Worm (Caenorhabditis elegans): ENCODE measurements around the gene ddr-2.
A peak's percentile ranks its signal among the peaks of the same experiment; 100 is the strongest.

ddr-2 gene

ce11 chrX:3282306-3282705 is 32.8 kb upstream of the ddr-2 start, which contains the start of gene K09C4.5:
Gene K09C4.5 (plus strand): TSS chrX:3282631.
- no peak for TF ChIP-seq ref-2 (tag; optimal IDR thresholded peaks at IDR 0.05)

DNA sequence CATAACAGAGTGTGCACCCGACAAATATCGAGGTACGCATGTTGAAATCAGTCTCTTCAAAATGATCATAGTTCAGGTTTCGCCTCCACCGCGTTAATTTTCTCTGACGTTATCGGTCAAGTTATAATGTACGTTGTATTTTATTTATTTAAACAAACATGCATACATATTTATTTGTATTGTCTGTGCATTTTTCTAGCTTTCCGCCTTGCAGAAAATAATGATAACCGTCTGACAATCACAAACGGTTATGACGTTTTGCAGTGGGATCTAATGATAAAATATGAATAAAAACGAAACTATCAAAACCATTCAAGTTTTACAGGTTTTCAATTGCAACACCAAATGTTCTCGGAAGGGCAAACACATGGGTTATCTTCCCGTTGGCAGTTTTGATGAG is 31.9 kb upstream of the ddr-2 start:
- TF ChIP-seq unc-86 (tag; optimal IDR thresholded peaks at IDR 0.05): no peak
- TF ChIP-seq elt-2 (tag; optimal IDR thresholded peaks at IDR 0.05): peak; percentile 3

DNA sequence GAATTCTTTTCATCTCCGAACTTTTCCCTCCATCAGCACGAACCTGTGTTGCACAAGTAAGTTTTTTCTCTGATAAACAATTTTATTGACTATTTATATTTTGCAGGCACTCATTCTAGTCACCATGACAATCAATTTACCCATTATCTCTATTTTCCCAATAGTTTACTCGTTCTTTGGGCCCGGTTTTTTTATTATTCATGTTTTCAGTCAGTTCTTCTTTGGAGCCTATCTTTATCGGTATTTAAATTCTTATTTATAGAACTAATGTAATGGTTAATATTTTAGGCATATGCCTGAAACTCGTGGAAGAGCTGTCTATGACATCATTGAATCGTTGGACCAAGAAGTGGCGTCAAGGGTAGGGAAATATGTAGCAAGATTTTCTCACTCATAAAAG is 30.1 kb upstream of the ddr-2 start:
- TF ChIP-seq zip-5 (tag; optimal IDR thresholded peaks at IDR 0.05) (no peak), tbx-7 (tag; optimal IDR thresholded peaks at IDR 0.05) (no peak), ref-2 (tag; optimal IDR thresholded peaks at IDR 0.05) (no peak), ceh-14 (tag; optimal IDR thresholded peaks at IDR 0.05) (no peak), rnt-1 (tag; optimal IDR thresholded peaks at IDR 0.05) (no peak), pros-1 (tag; optimal IDR thresholded peaks at IDR 0.05) (no peak), ceh-22 (tag; optimal IDR thresholded peaks at IDR 0.05) (no peak), ceh-6 (GFP tag; optimal IDR thresholded peaks at IDR 0.05) (no peak), eyg-1 (tag; optimal IDR thresholded peaks at IDR 0.05) (no peak), ttx-3 (tag; optimal IDR thresholded peaks at IDR 0.05) (no peak), npax-4 (tag; optimal IDR thresholded peaks at IDR 0.05) (no peak), hlh-8 (tag; optimal IDR thresholded peaks at IDR 0.05) (no peak), odd-2 (tag; optimal IDR thresholded peaks at IDR 0.05) (no peak), T23F11.4 (GFP tag; optimal IDR thresholded peaks at IDR 0.05) (no peak), ceh-34 (tag; optimal IDR thresholded peaks at IDR 0.05) (no peak), ceh-24 (tag; optimal IDR thresholded peaks at IDR 0.05) (no peak), mec-3 (tag; optimal IDR thresholded peaks at IDR 0.05; ENCODE audit: borderline replicate concordance) (no peak), fkh-10 (GFP tag; optimal IDR thresholded peaks at IDR 0.05) (no peak), pax-1 (tag; optimal IDR thresholded peaks at IDR 0.05) (no peak)

ce11 chrX:3285448-3285847 is 29.7 kb upstream of the ddr-2 start:
- no peak for TF ChIP-seq syd-9 (tag; optimal IDR thresholded peaks at IDR 0.05)
- no peak for TF ChIP-seq hlh-8 (tag; optimal IDR thresholded peaks at IDR 0.05)
- no peak for TF ChIP-seq pqm-1 (tag; optimal IDR thresholded peaks at IDR 0.05)
- TF ChIP-seq ama-1 (optimal IDR thresholded peaks at IDR 0.05): no peak

DNA sequence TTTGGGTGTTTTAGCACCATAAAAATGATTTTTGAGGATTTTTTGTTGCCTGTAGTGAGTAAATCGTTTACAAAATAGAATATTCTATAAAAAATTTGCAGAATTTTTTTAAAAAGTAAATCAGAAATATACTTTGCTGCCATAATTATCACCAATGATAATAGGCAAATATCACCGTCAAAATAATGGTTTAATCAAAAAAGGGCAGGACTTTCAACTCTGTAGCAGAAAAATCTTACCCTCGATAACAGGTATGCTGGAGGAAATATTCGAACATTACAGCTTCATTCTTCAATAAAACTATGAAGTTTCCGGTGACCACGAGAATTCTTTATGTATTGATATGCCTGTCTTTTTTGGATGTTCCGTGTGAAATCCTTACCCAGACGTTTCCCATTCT is 25.9 kb upstream of the ddr-2 start, which contains the start of gene K09C4.4:
Gene K09C4.4 (plus strand): TSS at position 301 of the 400 bp plus-strand sequence.
- TF ChIP-seq unc-55 (GFP tag; optimal IDR thresholded peaks at IDR 0.05) (no peak), ttx-3 (tag; optimal IDR thresholded peaks at IDR 0.05) (no peak), ceh-14 (tag; optimal IDR thresholded peaks at IDR 0.05) (no peak)

ce11 chrX:3290147-3290546 is 25.0 kb upstream of the ddr-2 start:
- TF ChIP-seq pros-1 (tag; optimal IDR thresholded peaks at IDR 0.05): no peak
- TF ChIP-seq sdc-2 (tag; optimal IDR thresholded peaks at IDR 0.05): no peak
- TF ChIP-seq ceh-18 (tag; optimal IDR thresholded peaks at IDR 0.05): no peak
- TF ChIP-seq elt-2 (tag; optimal IDR thresholded peaks at IDR 0.05): peak; percentile 53

DNA sequence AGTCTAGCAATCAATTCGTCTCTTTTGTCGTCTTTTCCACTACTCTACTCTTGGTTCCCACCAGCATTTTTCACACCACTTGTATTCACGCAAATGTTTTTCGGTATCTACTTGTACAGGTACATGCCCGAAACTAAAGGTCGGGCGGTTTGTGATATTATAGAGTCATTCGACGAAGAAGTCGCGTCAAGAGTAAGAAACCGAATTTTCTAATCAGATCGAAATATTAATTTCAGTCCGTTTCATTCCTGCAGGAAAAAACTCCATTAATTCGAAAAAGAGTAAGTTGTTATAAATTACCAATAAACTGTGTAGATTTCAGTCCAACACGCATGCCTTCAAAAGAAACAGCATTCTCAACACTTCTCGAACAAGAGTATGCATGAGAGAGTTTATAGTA is 23.2 kb upstream of the ddr-2 start:
- TF ChIP-seq hlh-30 (tag; optimal IDR thresholded peaks at IDR 0.05; ENCODE audit: insufficient read depth) (no peak), ceh-31 (tag; optimal IDR thresholded peaks at IDR 0.05) (no peak), ceh-6 (GFP tag; optimal IDR thresholded peaks at IDR 0.05) (no peak), ceh-19 (GFP tag; optimal IDR thresholded peaks at IDR 0.05) (no peak), nhr-232 (tag; optimal IDR thresholded peaks at IDR 0.05) (no peak), eyg-1 (tag; optimal IDR thresholded peaks at IDR 0.05) (no peak), ceh-45 (GFP tag; IDR thresholded peaks at IDR 0.05) (no peak), npax-4 (tag; optimal IDR thresholded peaks at IDR 0.05) (no peak), fkh-10 (GFP tag; optimal IDR thresholded peaks at IDR 0.05) (no peak), madf-2 (tag; optimal IDR thresholded peaks at IDR 0.05) (no peak), K02D7.2 (tag; optimal IDR thresholded peaks at IDR 0.05) (no peak), fax-1 (tag; optimal IDR thresholded peaks at IDR 0.05) (no peak), ceh-48 (tag; optimal IDR thresholded peaks at IDR 0.05) (no peak), syd-9 (tag; optimal IDR thresholded peaks at IDR 0.05) (no peak), ahr-1 (tag; optimal IDR thresholded peaks at IDR 0.05) (no peak), pat-9 (tag; optimal IDR thresholded peaks at IDR 0.05) (no peak), hlh-15 (tag; optimal IDR thresholded peaks at IDR 0.05) (no peak), rnt-1 (tag; optimal IDR thresholded peaks at IDR 0.05) (no peak), K09A11.1 (tag; optimal IDR thresholded peaks at IDR 0.05; ENCODE audit: insufficient read depth) (no peak)

Data from whole organism, late embryonic.